Worm (Caenorhabditis elegans): ENCODE results near the gene sru-40.

ce11 chrV:9871339-9871738, 37.5 kb upstream of the sru-40 start, which contains the start of gene srab-18:
- TF ChIP-seq flt-1 (GFP tag; IDR thresholded peaks at IDR 0.05) (no peak), ama-1 (optimal IDR thresholded peaks at IDR 0.05) (no peak), ceh-13 (GFP tag; optimal IDR thresholded peaks at IDR 0.05) (no peak), hnd-1 (tag; optimal IDR thresholded peaks at IDR 0.05) (no peak), ets-7 (tag; optimal IDR thresholded peaks at IDR 0.05) (no peak), sea-1 (GFP tag; conservative IDR thresholded peaks at IDR 0.05) (no peak), hmg-4 (GFP tag; optimal IDR thresholded peaks at IDR 0.05) (no peak), ceh-36 (tag; optimal IDR thresholded peaks at IDR 0.05) (no peak), tbx-37 (GFP tag; conservative IDR thresholded peaks at IDR 0.05) (no peak), hmbx-1 (tag; optimal IDR thresholded peaks at IDR 0.05) (no peak), B0310.2 (tag; optimal IDR thresholded peaks at IDR 0.05) (no peak), tbx-11 (GFP tag; IDR thresholded peaks at IDR 0.05) (no peak)
